Worm (Caenorhabditis elegans) whole organism, L1 larva: Measurements from ENCODE around the gene B0457.2.

Experiments
- C34B4.2 ChIP-seq: sonication (generic microtip); optimal IDR thresholded peaks from 2 replicates; lab custom pipeline; 2017; ENCODE audit warnings: mild to moderate bottlenecking, missing genetic modification characterization, missing compliant biosample characterization
- alr-1 ChIP-seq: fragments of 200-800 bp; sonication (Bioruptor generic); optimal IDR thresholded peaks from 2 replicates; lab custom pipeline; 2018; ENCODE audit warnings: borderline replicate concordance, mild to moderate bottlenecking, missing genetic modification characterization, missing compliant biosample characterization
- aly-2 ChIP-seq: fragments of 150-350 bp; optimal IDR thresholded peaks from 2 replicates; lab custom pipeline; 2014; ENCODE audit warnings: missing biosample characterization, missing genetic modification characterization
- blmp-1 ChIP-seq: fragments of 150-350 bp; optimal IDR thresholded peaks from 2 replicates; lab custom pipeline; 2014; ENCODE audit warnings: missing biosample characterization, missing genetic modification characterization
- ceh-88 ChIP-seq: fragments of 200-800 bp; sonication (Bioruptor generic); IDR thresholded peaks from 2 replicates; pipeline ENCODE4 v1.3.6; 2022; ENCODE audit warnings: missing genetic modification characterization, missing compliant biosample characterization
- ces-1 ChIP-seq: fragments of 150-350 bp; optimal IDR thresholded peaks from 2 replicates; lab custom pipeline; 2014; ENCODE audit warnings: missing biosample characterization, missing genetic modification reagents, missing genetic modification characterization
- dpl-1 ChIP-seq, 3 experiments: fragments of 150-350 bp in 2 of 3; sonication (generic microtip) in 1 of 3; optimal IDR thresholded peaks; 2 replicates each; lab custom pipeline; 2014 to 2017; ENCODE audit warnings: missing biosample characterization in 3 of 3, missing genetic modification characterization in 3 of 3, missing genetic modification reagents in 3 of 3
- dsc-1 ChIP-seq: sonication (generic microtip); optimal IDR thresholded peaks from 2 replicates; lab custom pipeline; 2016; ENCODE audit warnings: mild to moderate bottlenecking, missing genetic modification characterization, missing compliant biosample characterization
- efl-1 ChIP-seq, 4 experiments: fragments of 150-350 bp; optimal IDR thresholded peaks in 3 of 4; peaks in 1 of 4; 1 replicate in 1 of 4; 2 replicates in 3 of 4; lab custom pipeline; 2014; ENCODE audit warnings: missing biosample characterization in 2 of 4, missing genetic modification characterization in 2 of 4, missing genetic modification reagents in 2 of 4
- egl-13 ChIP-seq: sonication (generic microtip); optimal IDR thresholded peaks from 2 replicates; lab custom pipeline; 2016; ENCODE audit warnings: missing genotype, missing genetic modification reagents, missing genetic modification characterization, missing compliant biosample characterization
- elt-2 ChIP-seq: sonication (generic microtip); optimal IDR thresholded peaks from 2 replicates; lab custom pipeline; 2016; ENCODE audit warnings: missing genetic modification characterization, mild to moderate bottlenecking, inconsistent platforms, missing compliant biosample characterization, missing genetic modification reagents
- elt-3 ChIP-seq, 6 experiments: fragments of 150-350 bp in 1 of 6; sonication (generic microtip); optimal IDR thresholded peaks; 2 replicates each; lab custom pipeline; 2017 to 2018; ENCODE audit warnings: missing biosample characterization in 6 of 6, missing genetic modification characterization in 6 of 6, inconsistent platforms in 1 of 6
- ets-5 ChIP-seq: fragments of 200-800 bp; sonication (Bioruptor generic); IDR thresholded peaks from 2 replicates; pipeline ENCODE4 v1.3.6; 2022; ENCODE audit warnings: missing genetic modification characterization, missing compliant biosample characterization
- fkh-10 ChIP-seq: sonication (generic microtip); optimal IDR thresholded peaks from 2 replicates; lab custom pipeline; 2017; ENCODE audit warnings: missing biosample characterization, missing genetic modification reagents, missing genetic modification characterization
- fos-1 ChIP-seq: fragments of 150-350 bp; optimal IDR thresholded peaks from 2 replicates; lab custom pipeline; 2014; ENCODE audit warnings: missing biosample characterization, missing genetic modification characterization
- grh-1 ChIP-seq: fragments of 200-800 bp; sonication (Bioruptor generic); IDR thresholded peaks from 2 replicates; pipeline ENCODE4 v1.3.6; 2022; ENCODE audit warnings: missing genetic modification reagents, missing genetic modification characterization, missing compliant biosample characterization
- hpl-2 ChIP-seq: fragments of 150-350 bp; optimal IDR thresholded peaks from 2 replicates; lab custom pipeline; 2014; ENCODE audit warnings: missing biosample characterization, missing genetic modification reagents, missing genetic modification characterization
- irx-1 ChIP-seq: sonication (generic microtip); optimal IDR thresholded peaks from 2 replicates; lab custom pipeline; 2016; ENCODE audit warnings: missing genetic modification characterization, missing compliant biosample characterization
- isw-1 ChIP-seq: fragments of 200-800 bp; sonication (Bioruptor generic); IDR thresholded peaks from 2 replicates; pipeline ENCODE4 v1.3.6; 2022; ENCODE audit warnings: missing genetic modification characterization, missing compliant biosample characterization
- lin-13 ChIP-seq: fragments of 150-350 bp; optimal IDR thresholded peaks from 2 replicates; lab custom pipeline; 2014; ENCODE audit warnings: missing biosample characterization, missing genetic modification reagents, missing genetic modification characterization
- lin-14 ChIP-seq: fragments of 200-800 bp; sonication (Bioruptor generic); optimal IDR thresholded peaks from 2 replicates; lab custom pipeline; 2018; ENCODE audit warnings: mild to moderate bottlenecking, missing genetic modification characterization, moderate library complexity, missing compliant biosample characterization
- lin-35 ChIP-seq, 2 experiments: fragments of 150-350 bp; optimal IDR thresholded peaks; 2 replicates each; lab custom pipeline; 2014; ENCODE audit warnings: missing biosample characterization in 2 of 2, missing genetic modification characterization in 2 of 2, missing genetic modification reagents in 2 of 2
- lsy-2 ChIP-seq, 2 experiments: fragments of 150-350 bp; optimal IDR thresholded peaks; 2 replicates each; lab custom pipeline; 2014; ENCODE audit warnings: missing biosample characterization in 2 of 2, missing genetic modification characterization in 2 of 2
- mab-9 ChIP-seq: fragments of 200-800 bp; sonication (Bioruptor generic); IDR thresholded peaks from 2 replicates; pipeline ENCODE4 v1.3.6; 2022; ENCODE audit warnings: missing genetic modification reagents, missing genetic modification characterization, missing compliant biosample characterization
- mep-1 ChIP-seq: fragments of 150-350 bp; optimal IDR thresholded peaks from 2 replicates; lab custom pipeline; 2014; ENCODE audit warnings: missing biosample characterization, missing genetic modification characterization
- nhr-11 ChIP-seq: fragments of 150-350 bp; optimal IDR thresholded peaks from 2 replicates; lab custom pipeline; 2014; ENCODE audit warnings: missing biosample characterization, missing genetic modification characterization
- nhr-19 ChIP-seq: fragments of 200-800 bp; sonication (Bioruptor generic); conservative IDR thresholded peaks from 2 replicates; pipeline ENCODE4 v1.3.6; 2022; ENCODE audit warnings: missing genetic modification characterization, missing compliant biosample characterization
- nhr-20 ChIP-seq: sonication (generic microtip); optimal IDR thresholded peaks from 2 replicates; lab custom pipeline; 2016; ENCODE audit warnings: mild to moderate bottlenecking, missing genetic modification characterization, missing compliant biosample characterization
- nhr-237 ChIP-seq: fragments of 150-350 bp; optimal IDR thresholded peaks from 2 replicates; lab custom pipeline; 2014; ENCODE audit warnings: missing biosample characterization, missing genetic modification characterization
- nhr-28 ChIP-seq: fragments of 150-350 bp; optimal IDR thresholded peaks from 2 replicates; lab custom pipeline; 2014; ENCODE audit warnings: missing biosample characterization, missing genetic modification characterization
- nhr-47 ChIP-seq: sonication (generic microtip); optimal IDR thresholded peaks from 2 replicates; lab custom pipeline; 2016; ENCODE audit warnings: mild to moderate bottlenecking, missing genetic modification characterization, moderate library complexity, missing compliant biosample characterization
- nhr-71 ChIP-seq: sonication (generic microtip); optimal IDR thresholded peaks from 2 replicates; lab custom pipeline; 2016; ENCODE audit warnings: mild to moderate bottlenecking, missing genetic modification characterization, moderate library complexity, missing compliant biosample characterization
- nhr-77 ChIP-seq: fragments of 150-350 bp; optimal IDR thresholded peaks from 2 replicates; lab custom pipeline; 2014; ENCODE audit warnings: missing biosample characterization, missing genetic modification characterization
- nhr-85 ChIP-seq: sonication (generic microtip); peaks from one replicate; lab custom pipeline; 2016; ENCODE audit warnings: missing genetic modification characterization, inconsistent platforms, missing compliant biosample characterization
- pag-3 ChIP-seq: sonication (generic microtip); optimal IDR thresholded peaks from 2 replicates; lab custom pipeline; 2017; ENCODE audit warnings: missing genetic modification characterization, mild to moderate bottlenecking, missing compliant biosample characterization, antibody characterized with exemption, borderline replicate concordance; ENCODE audit not compliant: insufficient read depth
- skn-1 ChIP-seq: fragments of 150-350 bp; optimal IDR thresholded peaks from 2 replicates; lab custom pipeline; 2014; ENCODE audit warnings: missing biosample characterization, missing genetic modification characterization
- snu-23 ChIP-seq: sonication (generic microtip); optimal IDR thresholded peaks from 2 replicates; lab custom pipeline; 2016; ENCODE audit warnings: missing genetic modification characterization, missing compliant biosample characterization
- sup-37 ChIP-seq: fragments of 200-800 bp; sonication (Bioruptor generic); optimal IDR thresholded peaks from 2 replicates; lab custom pipeline; 2018; ENCODE audit warnings: mild to moderate bottlenecking, missing genetic modification characterization, missing compliant biosample characterization
- swsn-7 ChIP-seq: sonication (generic microtip); optimal IDR thresholded peaks from 2 replicates; lab custom pipeline; 2016; ENCODE audit warnings: missing genetic modification characterization, missing compliant biosample characterization
- tlp-1 ChIP-seq: fragments of 150-350 bp; optimal IDR thresholded peaks from 2 replicates; lab custom pipeline; 2014; ENCODE audit warnings: missing biosample characterization, missing genetic modification characterization
- unc-130 ChIP-seq: fragments of 150-350 bp; optimal IDR thresholded peaks from 2 replicates; lab custom pipeline; 2017; ENCODE audit warnings: missing biosample characterization, missing genetic modification characterization, inconsistent platforms
- unc-30 ChIP-seq: sonication (generic microtip); optimal IDR thresholded peaks from 2 replicates; lab custom pipeline; 2017; ENCODE audit warnings: missing biosample characterization, missing genetic modification characterization
- unc-62 ChIP-seq: fragments of 150-350 bp; optimal IDR thresholded peaks from 2 replicates; lab custom pipeline; 2014; ENCODE audit warnings: missing biosample characterization, missing genetic modification reagents, missing genetic modification characterization
- xbp-1 ChIP-seq: sonication (generic microtip); optimal IDR thresholded peaks from 2 replicates; lab custom pipeline; 2016; ENCODE audit warnings: missing genetic modification characterization, missing compliant biosample characterization
- zag-1 ChIP-seq: fragments of 150-350 bp; optimal IDR thresholded peaks from 2 replicates; lab custom pipeline; 2014; ENCODE audit warnings: missing biosample characterization, missing genetic modification characterization
- ztf-11 ChIP-seq, 2 experiments: sonication (generic microtip); optimal IDR thresholded peaks; 2 replicates each; lab custom pipeline; 2016 to 2017; ENCODE audit warnings: missing genetic modification characterization in 2 of 2, missing biosample characterization in 1 of 2, missing compliant biosample characterization in 1 of 2

The B0457.2 gene

DNA sequence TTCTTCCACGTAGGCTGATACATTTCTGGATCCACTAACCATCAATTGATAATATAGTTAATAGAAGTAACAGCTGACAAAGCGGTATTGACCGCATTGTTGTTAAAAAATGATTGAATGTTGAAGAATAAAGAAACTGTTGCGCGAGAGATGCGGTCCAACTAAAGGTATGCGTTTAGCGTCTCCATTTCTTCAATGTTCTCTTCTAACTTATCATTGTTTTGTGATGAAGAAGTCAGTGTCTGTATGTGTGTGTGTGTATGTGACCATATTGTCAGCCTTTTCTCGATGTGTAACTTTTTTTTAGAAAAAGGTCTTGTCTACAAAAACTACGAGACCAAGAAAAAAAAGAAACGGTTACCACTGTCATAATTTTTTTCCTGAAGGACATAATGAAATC, at the start of gene B0457.2:
B0457.2 (minus strand) TSS at position 101 of the 400 bp plus-strand sequence.
- TF ChIP-seq elt-3 (tag; optimal IDR thresholded peaks at IDR 0.05; lab: Kevin White, UChicago) (peak in 1 of 6 experiments; percentile 5), fkh-10 (GFP tag; lab: Kevin White, UChicago) (no peak)

- TF ChIP-seq lin-35 (GFP tag; optimal IDR thresholded peaks at IDR 0.05; lab: Kevin White, UChicago) (peak in 1 of 2 experiments; percentile 55), efl-1 (optimal IDR thresholded peaks at IDR 0.05; lab: Kevin White, UChicago) (peak; percentile 49 to 51), efl-1 (GFP tag; optimal IDR thresholded peaks at IDR 0.05 in 1 of 2; lab: Kevin White, UChicago) (peak; percentile 55 to 93), xbp-1 (tag; lab: Kevin White, UChicago) (no peak), irx-1 (tag; lab: Kevin White, UChicago) (no peak), ceh-88 (GFP tag; lab: Robert Waterston, UW) (no peak), ets-5 (GFP tag; lab: Robert Waterston, UW) (no peak), nhr-19 (no peak), sup-37 (no peak), nhr-20 (peak; percentile 3), nhr-28 (tag; lab: Kevin White, UChicago) (no peak), elt-3 (tag; optimal IDR thresholded peaks at IDR 0.05; lab: Kevin White, UChicago) (no peak), blmp-1 (tag; lab: Kevin White, UChicago) (peak; percentile 12), lin-14 (no peak), nhr-11 (tag; lab: Kevin White, UChicago) (no peak), nhr-47 (tag; lab: Kevin White, UChicago) (no peak), skn-1 (tag; lab: Kevin White, UChicago) (peak; percentile 5), nhr-71 (tag; lab: Kevin White, UChicago) (peak; percentile 31), lsy-2 (tag; optimal IDR thresholded peaks at IDR 0.05; lab: Kevin White, UChicago) (peak; percentile 34 to 51), aly-2 (tag; lab: Kevin White, UChicago) (no peak), dsc-1 (no peak), elt-2 (tag; lab: Kevin White, UChicago) (no peak), isw-1 (no peak), mep-1 (tag; lab: Kevin White, UChicago) (peak; percentile 40), nhr-85 (tag; lab: Kevin White, UChicago) (no peak), nhr-77 (tag; lab: Kevin White, UChicago) (no peak), unc-130 (no peak), zag-1 (tag; lab: Kevin White, UChicago) (no peak), dpl-1 (GFP tag; optimal IDR thresholded peaks at IDR 0.05; lab: Kevin White, UChicago) (peak; percentile 27 to 59 (median 48)), ces-1 (GFP tag; lab: Kevin White, UChicago) (no peak), pag-3 (tag; lab: Kevin White, UChicago) (no peak), swsn-7 (tag; lab: Kevin White, UChicago) (peak; percentile 13)
Observed at ce11 chrII:8973516-8974043, 47.2 kb upstream of the B0457.2 start, which contains the start of gene tomm-40. tomm-40 (minus strand) TSS chrII:8973566.

- TF ChIP-seq egl-13 (tag; lab: Kevin White, UChicago) (peak; percentile 71), unc-30 (tag; lab: Kevin White, UChicago) (no peak), C34B4.2 (tag; lab: Kevin White, UChicago) (no peak), ztf-11 (tag; optimal IDR thresholded peaks at IDR 0.05; lab: Kevin White, UChicago) (peak in 1 of 2 experiments; percentile 68), lin-13 (peak; percentile 82), fos-1 (tag; lab: Kevin White, UChicago) (peak; percentile 74), snu-23 (peak; percentile 89), mab-9 (peak; percentile 62; the same call in 1 of the 2 replicates), nhr-77 (tag; lab: Kevin White, UChicago) (peak; percentile 54), alr-1 (tag; lab: Kevin White, UChicago) (no peak), hpl-2 (GFP tag; lab: Kevin White, UChicago) (peak; percentile 20), nhr-20 (peak; percentile 87), sup-37 (peak; percentile 62), lin-35 (GFP tag; optimal IDR thresholded peaks at IDR 0.05; lab: Kevin White, UChicago) (peak; percentile 98), tlp-1 (tag; lab: Kevin White, UChicago) (no peak), nhr-237 (tag; lab: Kevin White, UChicago) (peak; percentile 16), unc-62 (GFP tag; lab: Kevin White, UChicago) (no peak), grh-1 (GFP tag; lab: Robert Waterston, UW) (peak; percentile 63), ceh-88 (GFP tag; lab: Robert Waterston, UW) (peak; percentile 77)
Observed at ce11 chrII:8969251-8970183, 43.2 kb upstream of the B0457.2 start, which contains the start of the genes szy-20 and C18E9.5. szy-20 (minus strand) TSS chrII:8969333. C18E9.5 (plus strand) TSS chrII:8969980.
